Fruit fly (Drosophila melanogaster): ENCODE results near the gene CG3164.

dm6 chr2L:102161-102761 is 28.3 kb downstream of the CG3164 start, which contains the start of gene Creld:
- TF ChIP-seq CG7839 (tag; optimal IDR thresholded peaks at IDR 0.05) (no peak), run (tag; optimal IDR thresholded peaks at IDR 0.05) (no peak), hth (optimal IDR thresholded peaks at IDR 0.05) (no peak), slou (GFP tag; optimal IDR thresholded peaks at IDR 0.05) (no peak), otp (GFP tag; IDR thresholded peaks at IDR 0.05) (no peak), pita (GFP tag; optimal IDR thresholded peaks at IDR 0.05) (peak; percentile 47), so (GFP tag; IDR thresholded peaks at IDR 0.05) (no peak), Atf-2 (GFP tag; optimal IDR thresholded peaks at IDR 0.05) (peak; percentile 0), HmgD (GFP tag; optimal IDR thresholded peaks at IDR 0.05) (peak; percentile 13)

Measured in whole organism, embryonic.